Worm (Caenorhabditis elegans) whole organism, young adult: ENCODE data around the gene Y46H3A.4.

Source experiments
- F22D6.2 ChIP-seq: sonication (generic microtip); optimal IDR thresholded peaks from 2 replicates; lab custom pipeline; 2016; ENCODE audit warnings: mild to moderate bottlenecking, missing genetic modification characterization, missing compliant biosample characterization
- F49E8.2 ChIP-seq: sonication (generic microtip); optimal IDR thresholded peaks from 3 replicates; lab custom pipeline; 2017; ENCODE audit warnings: missing genetic modification characterization, mild to moderate bottlenecking, missing compliant biosample characterization, antibody characterized with exemption, moderate library complexity; ENCODE audit not compliant: insufficient read depth
- F52B5.7 ChIP-seq: sonication (generic microtip); optimal IDR thresholded peaks from 2 replicates; lab custom pipeline; 2016; ENCODE audit warnings: mild to moderate bottlenecking, missing genetic modification characterization, missing compliant biosample characterization
- F55B11.4 ChIP-seq: sonication (generic microtip); optimal IDR thresholded peaks from 2 replicates; lab custom pipeline; 2016; ENCODE audit warnings: missing compliant biosample characterization, missing genetic modification characterization, borderline replicate concordance; ENCODE audit not compliant: insufficient read depth
- K12H6.12 ChIP-seq: fragments of 200-800 bp; sonication (Bioruptor generic); optimal IDR thresholded peaks from 2 replicates; lab custom pipeline; 2018; ENCODE audit warnings: mild to moderate bottlenecking, missing genetic modification characterization, missing compliant biosample characterization
- T07F8.4 ChIP-seq: sonication (generic microtip); optimal IDR thresholded peaks from 2 replicates; lab custom pipeline; 2016; ENCODE audit warnings: mild to moderate bottlenecking, missing genetic modification characterization, moderate library complexity, missing compliant biosample characterization
- ZK185.1 ChIP-seq: sonication (generic microtip); optimal IDR thresholded peaks from 2 replicates; lab custom pipeline; 2016; ENCODE audit warnings: mild to moderate bottlenecking, missing genetic modification characterization, missing compliant biosample characterization; ENCODE audit not compliant: poor library complexity, severe bottlenecking
- akir-1 ChIP-seq: fragments of 200-800 bp; sonication (Bioruptor generic); optimal IDR thresholded peaks from 2 replicates; lab custom pipeline; 2018; ENCODE audit warnings: mild to moderate bottlenecking, missing genetic modification characterization, moderate library complexity, missing compliant biosample characterization
- aptf-3 ChIP-seq: fragments of 200-800 bp; sonication (Bioruptor generic); IDR thresholded peaks from 2 replicates; pipeline ENCODE4 v1.3.6; 2022; ENCODE audit warnings: missing genetic modification characterization, missing compliant biosample characterization
- attf-3 ChIP-seq: fragments of 200-800 bp; sonication (Bioruptor generic); conservative IDR thresholded peaks from 2 replicates; pipeline ENCODE4 v1.3.6; 2022; ENCODE audit warnings: missing genetic modification reagents, missing genetic modification characterization, missing compliant biosample characterization
- bed-1 ChIP-seq: fragments of 200-800 bp; sonication (Bioruptor generic); IDR thresholded peaks from 2 replicates; pipeline ENCODE4 v1.3.6; 2022; ENCODE audit warnings: missing genetic modification reagents, missing genetic modification characterization, missing compliant biosample characterization
- bed-2 ChIP-seq: fragments of 200-800 bp; sonication (Bioruptor generic); IDR thresholded peaks from 2 replicates; pipeline ENCODE4 v1.3.6; 2022; ENCODE audit warnings: missing genetic modification reagents, missing genetic modification characterization, missing compliant biosample characterization
- ccch-3 ChIP-seq: fragments of 200-800 bp; sonication (Bioruptor generic); optimal IDR thresholded peaks from 2 replicates; lab custom pipeline; 2018; ENCODE audit warnings: mild to moderate bottlenecking, missing genetic modification characterization, missing compliant biosample characterization
- cebp-2 ChIP-seq: fragments of 200-800 bp; sonication (Bioruptor generic); IDR thresholded peaks from 2 replicates; pipeline ENCODE4 v1.3.6; 2022; ENCODE audit warnings: missing genetic modification characterization, missing compliant biosample characterization
- ceh-91 ChIP-seq: fragments of 200-800 bp; sonication (Bioruptor generic); IDR thresholded peaks from 2 replicates; pipeline ENCODE4 v1.3.6; 2022; ENCODE audit warnings: missing genetic modification reagents, missing genetic modification characterization, missing compliant biosample characterization
- die-1 ChIP-seq: sonication (generic microtip); optimal IDR thresholded peaks from 2 replicates; lab custom pipeline; 2016; ENCODE audit warnings: missing genotype, mild to moderate bottlenecking, missing genetic modification characterization, missing compliant biosample characterization
- egrh-3 ChIP-seq: fragments of 200-800 bp; sonication (Bioruptor generic); IDR thresholded peaks from 2 replicates; pipeline ENCODE4 v1.3.6; 2022; ENCODE audit warnings: missing genetic modification reagents, missing genetic modification characterization, missing compliant biosample characterization
- ekl-4 ChIP-seq: fragments of 200-800 bp; sonication (Bioruptor generic); IDR thresholded peaks from 2 replicates; pipeline ENCODE4 v1.3.6; 2022; ENCODE audit warnings: missing genetic modification reagents, missing genetic modification characterization, missing compliant biosample characterization
- gei-17 ChIP-seq: fragments of 200-800 bp; sonication (Bioruptor generic); optimal IDR thresholded peaks from 2 replicates; lab custom pipeline; 2018; ENCODE audit warnings: mild to moderate bottlenecking, missing genetic modification characterization, missing compliant biosample characterization
- hmg-1.2 ChIP-seq: fragments of 200-800 bp; sonication (Bioruptor generic); IDR thresholded peaks from 2 replicates; pipeline ENCODE4 v1.3.6; 2022; ENCODE audit warnings: missing genetic modification reagents, missing genetic modification characterization, missing compliant biosample characterization
- let-526 ChIP-seq: fragments of 200-800 bp; sonication (Bioruptor generic); IDR thresholded peaks from 2 replicates; pipeline ENCODE4 v1.3.6; 2022; ENCODE audit warnings: missing genetic modification reagents, missing genetic modification characterization, missing compliant biosample characterization
- lin-35 ChIP-seq, 3 experiments: fragments of 150-350 bp in 2 of 3; sonication (generic microtip) in 1 of 3; optimal IDR thresholded peaks; 2 replicates each; lab custom pipeline; 2014 to 2018; ENCODE audit warnings: missing biosample characterization in 3 of 3, missing genetic modification characterization in 3 of 3, missing genetic modification reagents in 3 of 3
- lsl-1 ChIP-seq: fragments of 200-800 bp; sonication (Bioruptor generic); optimal IDR thresholded peaks from 2 replicates; lab custom pipeline; 2018; ENCODE audit warnings: mild to moderate bottlenecking, missing genetic modification characterization, moderate library complexity, missing compliant biosample characterization
- mxl-1 ChIP-seq: sonication (generic microtip); optimal IDR thresholded peaks from 2 replicates; lab custom pipeline; 2016; ENCODE audit warnings: missing genetic modification characterization, missing compliant biosample characterization
- nfya-1 ChIP-seq: sonication (generic microtip); optimal IDR thresholded peaks from 2 replicates; lab custom pipeline; 2017; ENCODE audit warnings: antibody characterized with exemption, missing compliant biosample characterization, missing genetic modification characterization, borderline replicate concordance; ENCODE audit not compliant: insufficient read depth
- nhr-80 ChIP-seq: sonication (generic microtip); optimal IDR thresholded peaks from 2 replicates; lab custom pipeline; 2016; ENCODE audit warnings: missing genetic modification characterization, missing compliant biosample characterization
- nhr-90 ChIP-seq: sonication (generic microtip); optimal IDR thresholded peaks from 2 replicates; lab custom pipeline; 2016; ENCODE audit warnings: missing genotype, mild to moderate bottlenecking, missing genetic modification characterization, missing compliant biosample characterization
- rcor-1 ChIP-seq: fragments of 200-800 bp; sonication (Bioruptor generic); IDR thresholded peaks from 2 replicates; pipeline ENCODE4 v1.3.6; 2022; ENCODE audit warnings: missing genetic modification reagents, missing genetic modification characterization, missing compliant biosample characterization
- snpc-4 ChIP-seq, 5 experiments: fragments of 150-350 bp in 1 of 5; sonication (generic microtip) in 4 of 5; optimal IDR thresholded peaks; 2 replicates each; lab custom pipeline; 2014 to 2018; ENCODE audit warnings: missing genetic modification characterization in 5 of 5, missing biosample characterization in 3 of 5, antibody characterized with exemption in 2 of 5, mild to moderate bottlenecking in 2 of 5, missing compliant biosample characterization in 2 of 5, missing genotype in 2 of 5, moderate library complexity in 2 of 5, missing genetic modification reagents in 1 of 5
- somi-1 ChIP-seq: fragments of 200-800 bp; sonication (Bioruptor generic); optimal IDR thresholded peaks from 2 replicates; lab custom pipeline; 2018; ENCODE audit warnings: mild to moderate bottlenecking, missing genetic modification characterization, missing compliant biosample characterization
- sptf-2 ChIP-seq: fragments of 200-800 bp; sonication (Bioruptor generic); optimal IDR thresholded peaks from 2 replicates; lab custom pipeline; 2018; ENCODE audit warnings: mild to moderate bottlenecking, missing genetic modification characterization, missing compliant biosample characterization
- zfh-2 ChIP-seq: fragments of 200-800 bp; sonication (Bioruptor generic); conservative IDR thresholded peaks from 2 replicates; pipeline ENCODE4 v1.3.6; 2022; ENCODE audit warnings: missing genetic modification reagents, missing genetic modification characterization, missing compliant biosample characterization

The Y46H3A.4 gene

DNA sequence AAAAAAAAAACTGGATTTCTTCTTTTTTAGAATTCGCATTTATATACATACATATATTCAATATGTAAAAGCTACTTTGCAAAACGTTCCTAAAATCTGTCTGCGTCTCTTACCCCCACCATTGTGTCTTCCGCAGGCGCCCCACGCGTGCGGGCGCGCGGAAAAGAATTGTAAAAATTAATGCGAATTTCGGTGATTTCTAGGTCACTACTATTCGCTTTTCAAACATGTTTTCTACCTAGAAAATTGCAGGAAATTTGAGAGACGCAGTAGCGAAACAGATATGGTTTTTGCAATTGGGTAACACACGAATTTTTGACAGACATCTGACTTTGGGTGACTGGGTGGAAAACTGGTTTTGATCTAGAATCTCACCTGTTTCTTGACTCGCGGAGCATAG lies 44.2 kb upstream of the Y46H3A.4 start:
- TF ChIP-seq lsl-1: no peak
- peak; percentile 18; the same call in 1 of the 2 replicates for TF ChIP-seq hmg-1.2 (GFP tag; lab: Robert Waterston, UW)

ce11 chrV:1849992-1850391 lies 39.1 kb upstream of the Y46H3A.4 start:
- TF ChIP-seq cebp-2 (GFP tag; lab: Robert Waterston, UW): 0 out of 2 replicates have a peak, but pooled peaks have one; percentile 46
- 0 out of 2 replicates have a peak, but pooled peaks have one; percentile 31 for TF ChIP-seq bed-2 (GFP tag; lab: Robert Waterston, UW)
- TF ChIP-seq egrh-3: peak; percentile 99
- peak; percentile 94 for TF ChIP-seq zfh-2 (GFP tag; lab: Robert Waterston, UW)
- TF ChIP-seq, all 124 proteins: peak for 4; not testable (repeated sequence) for 120

DNA sequence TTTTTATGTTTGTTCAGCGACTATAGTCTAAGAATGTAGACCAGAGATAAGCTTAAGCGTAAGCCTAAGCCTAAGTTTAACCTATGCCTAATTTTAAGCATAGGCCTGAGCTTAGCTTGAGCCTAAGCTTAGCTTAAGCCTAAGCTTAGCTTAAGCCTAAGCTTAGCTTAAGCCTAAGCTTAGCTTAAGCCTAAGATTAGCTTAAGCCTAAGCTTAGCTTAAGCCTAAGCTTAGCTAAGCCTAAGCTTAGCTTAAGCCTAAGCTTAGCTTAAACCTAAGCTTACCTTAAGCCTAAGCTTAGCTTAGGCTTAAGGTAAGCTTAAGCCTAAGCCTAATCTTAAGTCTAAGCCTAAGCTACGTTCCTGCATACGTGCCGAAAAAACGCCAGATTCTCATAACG lies 37.7 kb upstream of the Y46H3A.4 start:
- TF ChIP-seq aptf-3: no peak
- no peak for TF ChIP-seq bed-1 (GFP tag; lab: Robert Waterston, UW)
- TF ChIP-seq ceh-91 (GFP tag; lab: Robert Waterston, UW): no peak
- TF ChIP-seq lin-35 (GFP tag; optimal IDR thresholded peaks at IDR 0.05; lab: Kevin White, UChicago): no peak
- no peak for TF ChIP-seq T07F8.4 (tag; lab: Kevin White, UChicago)
- no peak for TF ChIP-seq die-1 (tag; lab: Kevin White, UChicago)
- TF ChIP-seq attf-3 (GFP tag; lab: Robert Waterston, UW): no peak
- no peak for TF ChIP-seq F49E8.2 (tag; lab: Kevin White, UChicago)
- TF ChIP-seq gei-17 (GFP tag; lab: Kevin White, UChicago): no peak
- TF ChIP-seq ccch-3: no peak
- TF ChIP-seq nfya-1: no peak
- TF ChIP-seq F22D6.2 (tag; lab: Kevin White, UChicago): no peak
- TF ChIP-seq ZK185.1 (tag; lab: Kevin White, UChicago): no peak
- no peak for TF ChIP-seq rcor-1 (GFP tag; lab: Robert Waterston, UW)
- TF ChIP-seq somi-1: no peak
- TF ChIP-seq K12H6.12 (tag; lab: Kevin White, UChicago): no peak
- no peak for TF ChIP-seq nhr-90
- no peak for TF ChIP-seq snpc-4 (GFP tag; optimal IDR thresholded peaks at IDR 0.05; lab: Kevin White, UChicago)
- TF ChIP-seq snpc-4 (tag; optimal IDR thresholded peaks at IDR 0.05; lab: Kevin White, UChicago): no peak
- TF ChIP-seq mxl-1 (tag; lab: Kevin White, UChicago): no peak
- no peak for TF ChIP-seq F52B5.7 (tag; lab: Kevin White, UChicago)

DNA sequence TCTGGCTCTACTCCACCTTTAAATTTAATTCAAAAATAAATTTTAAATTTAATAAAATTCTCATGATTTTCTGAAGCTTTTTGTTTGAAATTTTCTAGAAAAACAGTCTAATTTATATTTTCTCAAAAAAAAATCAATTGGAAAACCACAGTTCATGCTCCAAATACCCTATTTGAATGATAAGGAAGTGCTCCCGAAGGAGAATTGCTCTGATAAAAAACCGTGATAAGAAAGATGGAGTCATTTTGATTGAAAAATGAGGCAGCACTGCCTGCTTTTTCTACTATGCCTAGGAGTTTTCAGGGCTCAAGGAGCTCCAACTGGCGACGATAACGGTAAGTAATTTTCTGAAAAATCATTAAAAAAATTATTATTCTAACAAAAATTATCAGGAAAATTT lies 35.0 kb upstream of the Y46H3A.4 start, which contains the start of gene T10B5.7:
Gene T10B5.7, plus strand, starts transcription at position 225 of the 400 bp plus-strand sequence.
- no peak for TF ChIP-seq F55B11.4 (tag; lab: Kevin White, UChicago)
- peak; percentile 46 for TF ChIP-seq nhr-80 (tag; lab: Kevin White, UChicago)
- TF ChIP-seq akir-1: no peak
- TF ChIP-seq let-526 (GFP tag; lab: Robert Waterston, UW): no peak

DNA sequence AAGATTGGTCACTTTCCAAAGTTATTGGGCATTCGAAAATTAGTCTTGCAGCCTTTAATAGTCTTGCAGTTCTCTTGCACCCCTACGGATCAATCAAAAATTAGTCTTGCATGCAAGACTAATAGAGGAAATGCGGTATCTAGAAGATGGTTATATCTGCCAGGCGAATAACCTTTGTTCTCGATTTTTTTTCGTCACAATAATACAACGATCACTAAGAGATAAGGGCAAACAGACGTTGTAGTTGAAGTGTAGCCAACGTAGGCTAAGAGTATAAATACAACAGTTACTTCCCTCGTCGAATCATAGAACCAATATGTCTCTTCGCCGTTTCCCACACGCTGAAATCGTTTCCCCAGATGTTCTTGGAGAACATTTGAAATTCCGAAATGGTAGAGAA lies 30.8 kb upstream of the Y46H3A.4 start, which contains the start of gene T10B5.8:
Gene T10B5.8, plus strand, starts transcription at position 301 of the 400 bp plus-strand sequence.
- TF ChIP-seq sptf-2 (GFP tag; lab: Kevin White, UChicago): no peak
- no peak for TF ChIP-seq ekl-4 (GFP tag; lab: Robert Waterston, UW)
